Worm (Caenorhabditis elegans): Measurements from ENCODE around the gene srw-139.

Gene srw-139

ce11 chrV:2942247-2942646, 43.0 kb downstream of the srw-139 start:
- no peak for TF ChIP-seq ceh-28 (tag; optimal IDR thresholded peaks at IDR 0.05)
- TF ChIP-seq tbx-2 (tag; optimal IDR thresholded peaks at IDR 0.05) = no peak
- TF ChIP-seq lsy-12 (tag; optimal IDR thresholded peaks at IDR 0.05) = no peak
- no peak for TF ChIP-seq lin-39 (tag; optimal IDR thresholded peaks at IDR 0.05)
- no peak for TF ChIP-seq nfya-1 (tag; optimal IDR thresholded peaks at IDR 0.05; ENCODE audit: insufficient read depth)
- no peak for TF ChIP-seq nhr-237 (tag; optimal IDR thresholded peaks at IDR 0.05)
- TF ChIP-seq pha-4 (tag; optimal IDR thresholded peaks at IDR 0.05) = no peak
- TF ChIP-seq mml-1 (tag; optimal IDR thresholded peaks at IDR 0.05) = no peak
- no peak for TF ChIP-seq nhr-12 (tag; optimal IDR thresholded peaks at IDR 0.05)
- no peak for TF ChIP-seq eor-1 (tag; optimal IDR thresholded peaks at IDR 0.05)

DNA sequence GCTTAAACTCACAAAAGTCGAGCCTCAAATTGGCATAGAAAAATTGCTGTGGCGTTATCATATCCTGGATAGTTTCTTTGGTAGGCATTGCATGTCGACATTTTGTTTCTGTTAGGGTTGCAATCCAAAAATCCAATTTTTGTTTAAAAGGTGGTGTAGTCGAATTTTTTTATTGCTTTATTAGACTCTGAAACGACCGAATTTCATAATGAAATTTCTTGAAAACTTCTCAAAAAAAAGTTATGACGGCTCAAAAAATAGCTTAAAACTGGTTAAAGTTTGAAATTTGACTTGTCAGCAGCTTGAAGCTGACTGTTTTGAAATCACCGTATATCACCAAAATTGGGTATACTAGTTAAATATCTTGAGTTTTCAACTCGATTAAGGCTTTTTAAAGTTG, 43.8 kb downstream of the srw-139 start, which contains the start of gene srw-143:
Gene srw-143, minus strand, starts transcription at position 101 of the 400 bp plus-strand sequence.
- no peak for TF ChIP-seq unc-62 (GFP tag; optimal IDR thresholded peaks at IDR 0.05)
- TF ChIP-seq snpc-4 (tag; optimal IDR thresholded peaks at IDR 0.05) = no peak
- no peak for TF ChIP-seq ceh-16 (tag; optimal IDR thresholded peaks at IDR 0.05)
- no peak for TF ChIP-seq elt-1 (tag; optimal IDR thresholded peaks at IDR 0.05)
- no peak for TF ChIP-seq jun-1 (tag; optimal IDR thresholded peaks at IDR 0.05)
- no peak for TF ChIP-seq mdl-1 (tag; optimal IDR thresholded peaks at IDR 0.05)

ce11 chrV:2938497-2938896, 46.7 kb downstream of the srw-139 start, which contains the start of gene srw-141:
Gene srw-141 (minus strand): TSS chrV:2938597.
- TF ChIP-seq ceh-28 (tag; optimal IDR thresholded peaks at IDR 0.05) (no peak), ceh-16 (tag; optimal IDR thresholded peaks at IDR 0.05) (no peak)

Data from whole organism, L3 larva.